Fruit fly (Drosophila melanogaster): ENCODE data around the gene Pxt.
A peak's percentile ranks its signal among the peaks of the same experiment; 100 is the strongest.

Pxt gene

dm6 chr3R:17714773-17715344 is 4.4 kb upstream of the Pxt start (continued):
- TF ChIP-seq MBD-R2 (GFP tag; IDR thresholded peaks at IDR 0.05) (no peak), CG17359 (tag; optimal IDR thresholded peaks at IDR 0.05) (peak; percentile 24), CG7987 (GFP tag; optimal IDR thresholded peaks at IDR 0.05) (peak; percentile 83), Meics (GFP tag; optimal IDR thresholded peaks at IDR 0.05) (no peak), cwo (GFP tag; optimal IDR thresholded peaks at IDR 0.05) (peak; percentile 98), wdn (GFP tag; IDR thresholded peaks at IDR 0.05) (no peak), Med (GFP tag) (peak; percentile 69), zen (tag; optimal IDR thresholded peaks at IDR 0.05) (no peak), gce (GFP tag; IDR thresholded peaks at IDR 0.05) (no peak), chinmo (GFP tag; IDR thresholded peaks at IDR 0.05; ENCODE audit: partially characterized antibody) (0 out of 4 replicates have a peak, but pooled peaks have one; percentile 40), CG6683 (GFP tag; optimal IDR thresholded peaks at IDR 0.05) (no peak), CG31224 (GFP tag; IDR thresholded peaks at IDR 0.05) (no peak), gcm2 (GFP tag; optimal IDR thresholded peaks at IDR 0.05) (no peak), Usf (GFP tag; optimal IDR thresholded peaks at IDR 0.05) (no peak), CG9797 (GFP tag; optimal IDR thresholded peaks at IDR 0.05) (no peak), CG6765 (GFP tag; optimal IDR thresholded peaks at IDR 0.05) (no peak), Dref (GFP tag; IDR thresholded peaks at IDR 0.05) (no peak), CG11085 (GFP tag; IDR thresholded peaks at IDR 0.05) (no peak), crol (GFP tag; IDR thresholded peaks at IDR 0.05) (peak; percentile 97), CG4854 (GFP tag; optimal IDR thresholded peaks at IDR 0.05) (no peak), vvl (GFP tag; IDR thresholded peaks at IDR 0.05) (no peak), CG13123 (GFP tag; optimal IDR thresholded peaks at IDR 0.05) (no peak), CG9817 (tag; optimal IDR thresholded peaks at IDR 0.05) (no peak), Abd-B (GFP tag; optimal IDR thresholded peaks at IDR 0.05) (no peak), CrebB (tag; optimal IDR thresholded peaks at IDR 0.05) (no peak), pum (GFP tag; optimal IDR thresholded peaks at IDR 0.05) (no peak), CG10543 (GFP tag; optimal IDR thresholded peaks at IDR 0.05) (peak; percentile 9), klu (GFP tag; IDR thresholded peaks at IDR 0.05) (no peak), insv (GFP tag; optimal IDR thresholded peaks at IDR 0.05) (no peak), CG11247 (GFP tag; IDR thresholded peaks at IDR 0.05) (no peak), ci (GFP tag; IDR thresholded peaks at IDR 0.05) (0 out of 3 replicates have a peak, but pooled peaks have one; percentile 5), CG10321 (GFP tag; IDR thresholded peaks at IDR 0.05) (no peak), pan (optimal IDR thresholded peaks at IDR 0.05) (no peak), pan (GFP tag; optimal IDR thresholded peaks at IDR 0.05 in 1 of 2, IDR thresholded peaks at IDR 0.05 in 1 of 2) (no peak), sr (GFP tag; IDR thresholded peaks at IDR 0.05) (peak; percentile 94), Sin3A (optimal IDR thresholded peaks at IDR 0.05) (no peak), MESR4 (GFP tag; optimal IDR thresholded peaks at IDR 0.05) (no peak), kni (GFP tag; optimal IDR thresholded peaks at IDR 0.05) (peak; percentile 41), CG4360 (GFP tag; IDR thresholded peaks at IDR 0.05) (peak; percentile 47), CG6854 (GFP tag; optimal IDR thresholded peaks at IDR 0.05) (peak; percentile 9), vfl (GFP tag; optimal IDR thresholded peaks at IDR 0.05) (no peak), corto (GFP tag; optimal IDR thresholded peaks at IDR 0.05) (no peak), B-H1 (GFP tag; IDR thresholded peaks at IDR 0.05) (no peak), z (GFP tag; IDR thresholded peaks at IDR 0.05) (peak; percentile 43; the same call in 1 of the 3 replicates), grn (GFP tag; optimal IDR thresholded peaks at IDR 0.05) (peak; percentile 14), CG14050 (GFP tag; IDR thresholded peaks at IDR 0.05) (no peak), pfk (GFP tag; optimal IDR thresholded peaks at IDR 0.05) (no peak), CG2875 (GFP tag; optimal IDR thresholded peaks at IDR 0.05) (no peak), Ets97D (GFP tag; optimal IDR thresholded peaks at IDR 0.05) (no peak), stc (GFP tag; IDR thresholded peaks at IDR 0.05) (no peak), Deaf1 (tag; optimal IDR thresholded peaks at IDR 0.05) (peak; percentile 41)

Data from whole organism, embryonic.